Worm (Caenorhabditis elegans) whole organism, young adult: ENCODE data around the gene cgr-1.

Experiments
- C17E4.6 ChIP-seq: fragments of 200-800 bp; sonication (Bioruptor generic); IDR thresholded peaks from 2 replicates; pipeline ENCODE4 v1.3.6; 2022; ENCODE audit warnings: missing genetic modification reagents, missing genetic modification characterization, missing compliant biosample characterization
- Y53G8AR.9 ChIP-seq: fragments of 200-800 bp; sonication (Bioruptor generic); conservative IDR thresholded peaks from 2 replicates; pipeline ENCODE4 v1.3.6; 2022; ENCODE audit warnings: missing genetic modification reagents, missing genetic modification characterization, missing compliant biosample characterization
- cebp-2 ChIP-seq: fragments of 200-800 bp; sonication (Bioruptor generic); IDR thresholded peaks from 2 replicates; pipeline ENCODE4 v1.3.6; 2022; ENCODE audit warnings: missing genetic modification characterization, missing compliant biosample characterization
- ceh-91 ChIP-seq: fragments of 200-800 bp; sonication (Bioruptor generic); IDR thresholded peaks from 2 replicates; pipeline ENCODE4 v1.3.6; 2022; ENCODE audit warnings: missing genetic modification reagents, missing genetic modification characterization, missing compliant biosample characterization
- lsl-1 ChIP-seq: fragments of 200-800 bp; sonication (Bioruptor generic); optimal IDR thresholded peaks from 2 replicates; lab custom pipeline; 2018; ENCODE audit warnings: mild to moderate bottlenecking, missing genetic modification characterization, moderate library complexity, missing compliant biosample characterization
- pha-4 ChIP-seq: fragments of 150-350 bp; sonication (generic microtip); optimal IDR thresholded peaks from 2 replicates; lab custom pipeline; 2014; ENCODE audit warnings: missing biosample characterization, missing genetic modification reagents, missing genetic modification characterization

ce11 chrX:3617218-3617617 lies 17.0 kb upstream of the cgr-1 start, which contains the start of gene del-9:
- TF ChIP-seq C17E4.6 (no peak), ceh-91 (GFP tag; lab: Robert Waterston, UW) (no peak), cebp-2 (GFP tag; lab: Robert Waterston, UW) (no peak), lsl-1 (no peak), Y53G8AR.9 (no peak), pha-4 (tag; lab: Kevin White, UChicago) (no peak)
